Worm (Caenorhabditis elegans): Measurements from ENCODE around the gene F13E9.19.

ce11 chrIV:10869642-10870041, 29.6 kb upstream of the F13E9.19 start:
- TF ChIP-seq lin-26 (GFP tag; IDR thresholded peaks at IDR 0.05), result no peak
- no peak for TF ChIP-seq dox-1 (GFP tag; IDR thresholded peaks at IDR 0.05)
- TF ChIP-seq Y56A3A.18 (GFP tag; IDR thresholded peaks at IDR 0.05), result no peak

Data from whole organism, young adult.